Fruit fly (Drosophila melanogaster) whole organism, wandering third instar larva: ENCODE results near the gene RpS7.

Experiments used
- Abd-B ChIP-seq: fragments of >200 bp; optimal IDR thresholded peaks from 2 replicates; lab custom pipeline; 2017; ENCODE audit warnings: missing biosample characterization, missing genetic modification characterization
- CG32264 ChIP-seq: fragments of 200-800 bp; sonication (Bioruptor generic); optimal IDR thresholded peaks from 2 replicates; lab custom pipeline; 2016; ENCODE audit warnings: missing biosample characterization, missing genetic modification characterization
- CG9705 ChIP-seq: fragments of 200-800 bp; sonication (Bioruptor generic); optimal IDR thresholded peaks from 2 replicates; lab custom pipeline; 2018; ENCODE audit warnings: missing biosample characterization, mild to moderate bottlenecking, missing genetic modification characterization
- CrebA ChIP-seq: fragments of 200-800 bp; sonication (Bioruptor generic); optimal IDR thresholded peaks from 2 replicates; lab custom pipeline; 2016; ENCODE audit warnings: missing biosample characterization, mild to moderate bottlenecking, missing genetic modification characterization, borderline replicate concordance
- Dfd ChIP-seq: fragments of >200 bp; optimal IDR thresholded peaks from 2 replicates; lab custom pipeline; 2017; ENCODE audit warnings: missing biosample characterization, missing genetic modification characterization
- Dif ChIP-seq: fragments of 200-275, 200-300 bp; sonication (Bioruptor generic); optimal IDR thresholded peaks from 2 replicates; lab custom pipeline; 2018; ENCODE audit warnings: missing biosample characterization, missing genetic modification characterization; ENCODE audit not compliant: partially characterized antibody
- GATAd ChIP-seq: sonication (Bioruptor generic); optimal IDR thresholded peaks from 2 replicates; lab custom pipeline; 2016; ENCODE audit warnings: missing biosample characterization, missing genetic modification characterization
- HLH106 ChIP-seq: fragments of 200-800 bp; optimal IDR thresholded peaks from 3 replicates; lab custom pipeline; 2019; ENCODE audit warnings: missing biosample characterization, mild to moderate bottlenecking, missing genetic modification characterization, moderate library complexity
- Hnf4 ChIP-seq: fragments of 200-800 bp; sonication (Bioruptor generic); optimal IDR thresholded peaks from 2 replicates; lab custom pipeline; 2016; ENCODE audit warnings: missing biosample characterization, mild to moderate bottlenecking, missing genetic modification characterization
- Hr78 ChIP-seq: fragments of >200 bp; optimal IDR thresholded peaks from 2 replicates; lab custom pipeline; 2017; ENCODE audit warnings: missing biosample characterization, missing genetic modification characterization
- Hr83 ChIP-seq: fragments of 200-300 bp; sonication (Bioruptor generic); optimal IDR thresholded peaks from 2 replicates; lab custom pipeline; 2016; ENCODE audit warnings: missing biosample characterization, mild to moderate bottlenecking, missing genetic modification characterization, moderate library complexity; ENCODE audit not compliant: poor library complexity, severe bottlenecking
- Jra ChIP-seq: sonication (Bioruptor generic); optimal IDR thresholded peaks from 2 replicates; lab custom pipeline; 2016; ENCODE audit warnings: missing biosample characterization, missing genetic modification characterization
- Mio ChIP-seq: sonication (Bioruptor generic); optimal IDR thresholded peaks from 2 replicates; lab custom pipeline; 2016; ENCODE audit warnings: missing biosample characterization, missing genetic modification characterization
- Myc ChIP-seq: fragments of >200 bp; optimal IDR thresholded peaks from 2 replicates; lab custom pipeline; 2017
- N ChIP-seq: fragments of >200 bp; optimal IDR thresholded peaks from 2 replicates; lab custom pipeline; 2018; ENCODE audit warnings: missing biosample characterization, missing external identifiers, missing genetic modification characterization
- OdsH ChIP-seq: fragments of 200-800 bp; sonication (Bioruptor generic); optimal IDR thresholded peaks from 2 replicates; lab custom pipeline; 2016; ENCODE audit warnings: missing biosample characterization, mild to moderate bottlenecking, missing genetic modification characterization
- Rel ChIP-seq, 2 experiments: fragments of 200-800 bp; sonication (Bioruptor generic) in 1 of 2; optimal IDR thresholded peaks; 2 replicates in 1 of 2; 3 replicates in 1 of 2; lab custom pipeline; 2016 to 2019; ENCODE audit warnings: mild to moderate bottlenecking in 2 of 2, missing biosample characterization in 2 of 2, missing genetic modification characterization in 2 of 2, moderate library complexity in 1 of 2
- Sp1 ChIP-seq: fragments of 200-800 bp; sonication (Bioruptor generic); optimal IDR thresholded peaks from 3 replicates; lab custom pipeline; 2019; ENCODE audit warnings: missing biosample characterization, mild to moderate bottlenecking, missing genetic modification characterization, moderate library complexity
- Vsx2 ChIP-seq: fragments of 200-300, 225-300 bp; sonication (Bioruptor generic); optimal IDR thresholded peaks from 2 replicates; lab custom pipeline; 2018; ENCODE audit warnings: missing biosample characterization, missing genetic modification characterization; ENCODE audit not compliant: partially characterized antibody
- br ChIP-seq: fragments of 200-800 bp; sonication (Bioruptor generic); optimal IDR thresholded peaks from 2 replicates; lab custom pipeline; 2016; ENCODE audit warnings: missing biosample characterization, missing genetic modification characterization
- brk ChIP-seq: fragments of 200-800 bp; sonication (Bioruptor generic); optimal IDR thresholded peaks from 2 replicates; lab custom pipeline; 2016; ENCODE audit warnings: missing biosample characterization, mild to moderate bottlenecking, missing genetic modification characterization
- dl ChIP-seq, 2 experiments: fragments of 175-275, 200-275 bp in 1 of 2; fragments of 200-275 bp in 1 of 2; sonication (Bioruptor generic); optimal IDR thresholded peaks; lab custom pipeline; 2018; ENCODE audit warnings: mild to moderate bottlenecking in 2 of 2, missing biosample characterization in 2 of 2, missing genetic modification characterization in 2 of 2, moderate library complexity in 2 of 2; ENCODE audit not compliant: partially characterized antibody in 2 of 2, insufficient read depth in 1 of 2
- dmrt93B ChIP-seq: fragments of 200-800 bp; sonication (Bioruptor generic); optimal IDR thresholded peaks from 2 replicates; lab custom pipeline; 2018; ENCODE audit warnings: missing biosample characterization, mild to moderate bottlenecking, missing genetic modification characterization
- dsf ChIP-seq: sonication (Bioruptor generic); optimal IDR thresholded peaks from 2 replicates; lab custom pipeline; 2016; ENCODE audit warnings: missing biosample characterization, missing genetic modification characterization, borderline replicate concordance
- ey ChIP-seq: fragments of 200-800 bp; sonication (Bioruptor generic); optimal IDR thresholded peaks from 2 replicates; lab custom pipeline; 2016; ENCODE audit warnings: missing biosample characterization, missing genetic modification characterization
- foxo ChIP-seq, 2 experiments: fragments of 200-800 bp; sonication (Bioruptor generic); optimal IDR thresholded peaks; 2 replicates in 1 of 2; 3 replicates in 1 of 2; lab custom pipeline; 2016 to 2017; ENCODE audit warnings: missing biosample characterization in 2 of 2, missing genetic modification characterization in 2 of 2
- fru ChIP-seq: fragments of 200-800 bp; sonication (Bioruptor generic); optimal IDR thresholded peaks from 3 replicates; lab custom pipeline; 2016; ENCODE audit warnings: missing biosample characterization, mild to moderate bottlenecking, missing genetic modification characterization
- h ChIP-seq: fragments of 200-800 bp; sonication (Bioruptor generic); optimal IDR thresholded peaks from 3 replicates; lab custom pipeline; 2016; ENCODE audit warnings: missing biosample characterization, mild to moderate bottlenecking, missing genetic modification characterization
- jim ChIP-seq: fragments of 175-275, 200-325 bp; sonication (Bioruptor generic); optimal IDR thresholded peaks from 2 replicates; lab custom pipeline; 2016; ENCODE audit warnings: missing biosample characterization, mild to moderate bottlenecking, missing genetic modification characterization
- lola ChIP-seq: fragments of >200 bp; optimal IDR thresholded peaks from 2 replicates; lab custom pipeline; 2017; ENCODE audit warnings: missing biosample characterization, missing genetic modification characterization
- pan ChIP-seq: fragments of >200 bp; optimal IDR thresholded peaks from 2 replicates; lab custom pipeline; 2017
- psq ChIP-seq: fragments of 200-800 bp; sonication (Bioruptor generic); optimal IDR thresholded peaks from 3 replicates; lab custom pipeline; 2017; ENCODE audit warnings: missing biosample characterization, mild to moderate bottlenecking, missing genetic modification characterization, moderate library complexity
- rgr ChIP-seq: fragments of 200-800 bp; sonication (Bioruptor generic); optimal IDR thresholded peaks from 3 replicates; lab custom pipeline; 2016; ENCODE audit warnings: missing biosample characterization, mild to moderate bottlenecking, missing genetic modification characterization
- sage ChIP-seq: fragments of 200-800 bp; sonication (Bioruptor generic); optimal IDR thresholded peaks from 2 replicates; lab custom pipeline; 2016; ENCODE audit warnings: missing biosample characterization, mild to moderate bottlenecking, missing genetic modification characterization
- sv ChIP-seq: fragments of 200-800 bp; sonication (Bioruptor generic); optimal IDR thresholded peaks from 3 replicates; lab custom pipeline; 2016; ENCODE audit warnings: missing biosample characterization, missing genetic modification characterization
- tai ChIP-seq: sonication (Bioruptor generic); optimal IDR thresholded peaks from 2 replicates; lab custom pipeline; 2016; ENCODE audit warnings: missing biosample characterization, missing genetic modification characterization
- usp ChIP-seq: fragments of >200 bp; optimal IDR thresholded peaks from 2 replicates; lab custom pipeline; 2017; ENCODE audit warnings: missing biosample characterization, missing genetic modification characterization
- woc ChIP-seq: sonication (Bioruptor generic); optimal IDR thresholded peaks from 2 replicates; lab custom pipeline; 2016; ENCODE audit warnings: missing biosample characterization, mild to moderate bottlenecking, missing genetic modification characterization

RpS7 gene

dm6 chr3R:30208766-30209484 lies at the start of gene RpS7:
Gene RpS7, minus strand, starts transcription at chr3R:30209020.
- TF ChIP-seq Dif (no peak), N (GFP tag; lab: Kevin White, UChicago) (no peak), Vsx2 (GFP tag; lab: Kevin White, UChicago) (no peak), jim (GFP tag; lab: Kevin White, UChicago) (no peak), woc (GFP tag; lab: Kevin White, UChicago) (peak; percentile 29), Abd-B (GFP tag; lab: Kevin White, UChicago) (no peak), tai (GFP tag; lab: Kevin White, UChicago) (no peak), psq (GFP tag; lab: Kevin White, UChicago) (peak; percentile 47), dsf (GFP tag; lab: Kevin White, UChicago) (peak; percentile 36), dmrt93B (GFP tag; lab: Kevin White, UChicago) (peak; percentile 64), HLH106 (peak; percentile 67), CG9705 (GFP tag; lab: Kevin White, UChicago) (peak; percentile 70), fru (GFP tag; lab: Kevin White, UChicago) (peak; percentile 55), sv (GFP tag; lab: Kevin White, UChicago) (peak; percentile 56), Hnf4 (GFP tag; lab: Kevin White, UChicago) (peak; percentile 34), usp (GFP tag; lab: Kevin White, UChicago) (no peak), Myc (lab: Kevin White, UChicago) (peak; percentile 53), Hr83 (GFP tag; lab: Kevin White, UChicago) (peak; percentile 82), CrebA (no peak), brk (no peak), dl (GFP tag; optimal IDR thresholded peaks at IDR 0.05; lab: Kevin White, UChicago; ENCODE audit: insufficient read depth in 1 of 2, partially characterized antibody in 2 of 2) (no peak), Mio (GFP tag; lab: Kevin White, UChicago) (no peak), h (GFP tag; lab: Kevin White, UChicago) (peak; percentile 84), Dfd (GFP tag; lab: Kevin White, UChicago) (no peak), Rel (GFP tag; optimal IDR thresholded peaks at IDR 0.05; lab: Kevin White, UChicago) (no peak), Rel (tag; optimal IDR thresholded peaks at IDR 0.05; lab: Kevin White, UChicago) (peak; percentile 49), GATAd (peak; percentile 45), Jra (GFP tag; lab: Kevin White, UChicago) (peak; percentile 34), ey (GFP tag; lab: Kevin White, UChicago) (peak; percentile 13), br (peak; percentile 39), OdsH (GFP tag; lab: Kevin White, UChicago) (peak; percentile 42), pan (lab: Kevin White, UChicago) (no peak), Sp1 (peak; percentile 77), lola (no peak), rgr (GFP tag; lab: Kevin White, UChicago) (peak; percentile 69), CG32264 (GFP tag; lab: Kevin White, UChicago) (no peak), Hr78 (no peak), foxo (GFP tag; optimal IDR thresholded peaks at IDR 0.05; lab: Kevin White, UChicago) (peak in 1 of 2 experiments; percentile 44), sage (GFP tag; lab: Kevin White, UChicago) (no peak)

DNA sequence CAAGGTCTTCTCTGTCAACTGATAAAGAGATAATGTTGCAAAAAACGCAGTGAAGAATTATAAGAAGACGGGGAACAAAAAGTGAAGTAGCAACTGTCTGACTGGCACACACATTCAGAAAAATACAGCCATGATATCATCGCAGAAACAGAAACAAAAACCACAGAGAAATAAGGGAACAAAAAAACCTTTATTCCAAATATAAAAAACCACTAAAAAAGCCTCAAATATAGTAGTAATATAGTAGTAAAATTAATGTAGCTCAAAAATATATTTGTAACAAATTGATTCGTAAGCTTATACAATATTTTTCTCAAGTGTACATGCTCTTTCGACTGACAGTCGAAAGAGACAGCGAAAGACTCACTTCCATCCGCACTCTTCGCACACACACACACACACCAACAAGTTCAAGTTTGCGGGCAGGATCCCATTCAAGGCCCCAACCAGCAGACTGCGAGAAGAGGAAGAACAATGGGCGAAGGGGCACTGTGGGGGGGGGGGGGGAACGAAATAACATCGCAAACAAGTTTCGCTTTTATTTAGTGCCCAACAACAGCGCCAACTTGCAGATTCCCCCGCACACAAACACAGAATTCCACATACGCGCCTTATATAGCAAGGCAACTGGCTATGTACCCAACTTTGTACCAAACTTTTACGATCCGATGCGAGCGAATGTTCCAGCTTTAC lies 49.6 kb upstream of the RpS7 start:
- TF ChIP-seq br (peak; percentile 80), sage (GFP tag; lab: Kevin White, UChicago) (peak; percentile 26), fru (GFP tag; lab: Kevin White, UChicago) (peak; percentile 92), Jra (GFP tag; lab: Kevin White, UChicago) (peak; percentile 46), Abd-B (GFP tag; lab: Kevin White, UChicago) (no peak), sv (GFP tag; lab: Kevin White, UChicago) (no peak), Dif (no peak), Hr83 (GFP tag; lab: Kevin White, UChicago) (no peak), foxo (GFP tag; optimal IDR thresholded peaks at IDR 0.05; lab: Kevin White, UChicago) (peak; percentile 11 to 93), HLH106 (peak; percentile 89), dmrt93B (GFP tag; lab: Kevin White, UChicago) (peak; percentile 52), usp (GFP tag; lab: Kevin White, UChicago) (no peak), ey (GFP tag; lab: Kevin White, UChicago) (peak; percentile 84), psq (GFP tag; lab: Kevin White, UChicago) (peak; percentile 29), CrebA (peak; percentile 39), Rel (GFP tag; optimal IDR thresholded peaks at IDR 0.05; lab: Kevin White, UChicago) (peak; percentile 47), Rel (tag; optimal IDR thresholded peaks at IDR 0.05; lab: Kevin White, UChicago) (no peak), brk (peak; percentile 76), CG9705 (GFP tag; lab: Kevin White, UChicago) (peak; percentile 50), Vsx2 (GFP tag; lab: Kevin White, UChicago) (no peak), lola (no peak), Mio (GFP tag; lab: Kevin White, UChicago) (no peak), Sp1 (peak; percentile 80), OdsH (GFP tag; lab: Kevin White, UChicago) (peak; percentile 84), woc (GFP tag; lab: Kevin White, UChicago) (peak; percentile 31), rgr (GFP tag; lab: Kevin White, UChicago) (peak; percentile 83), CG32264 (GFP tag; lab: Kevin White, UChicago) (peak; percentile 53), Hnf4 (GFP tag; lab: Kevin White, UChicago) (peak; percentile 81), Dfd (GFP tag; lab: Kevin White, UChicago) (peak; percentile 86), Hr78 (no peak), h (GFP tag; lab: Kevin White, UChicago) (peak; percentile 95), dsf (GFP tag; lab: Kevin White, UChicago) (peak; percentile 8), tai (GFP tag; lab: Kevin White, UChicago) (peak; percentile 66), dl (GFP tag; optimal IDR thresholded peaks at IDR 0.05; lab: Kevin White, UChicago; ENCODE audit: insufficient read depth in 1 of 2, partially characterized antibody in 2 of 2) (no peak)
